Fruit fly (Drosophila melanogaster) whole organism, embryonic: ENCODE data around the gene CG11149.

Experiments used
- ATbp ChIP-seq: fragments of 200-800 bp; sonication (Bioruptor generic); optimal IDR thresholded peaks from 2 replicates; lab custom pipeline; 2017; ENCODE audit warnings: missing biosample characterization, mild to moderate bottlenecking, missing genetic modification characterization, missing genetic modification reagents
- Ada2b ChIP-seq: fragments of 200-800 bp; sonication (Bioruptor generic); IDR thresholded peaks from 2 replicates; pipeline ENCODE4 v1.3.6; 2022; ENCODE audit warnings: missing biosample characterization, missing genetic modification characterization
- CG10366 ChIP-seq: fragments of 200-800 bp; sonication (Bioruptor generic); IDR thresholded peaks from 2 replicates; pipeline ENCODE4 v1.3.6; 2022; ENCODE audit warnings: missing biosample characterization, missing genetic modification characterization
- CG11504 ChIP-seq: fragments of 200-800 bp; sonication (Bioruptor generic); optimal IDR thresholded peaks from 3 replicates; lab custom pipeline; 2019; ENCODE audit warnings: missing biosample characterization, mild to moderate bottlenecking, missing genetic modification characterization, moderate library complexity
- CG12104 ChIP-seq: fragments of 200-800 bp; sonication (Bioruptor generic); optimal IDR thresholded peaks from 3 replicates; lab custom pipeline; 2016; ENCODE audit warnings: missing biosample characterization, missing genetic modification characterization
- CG12391 ChIP-seq: fragments of 200-800 bp; sonication (Bioruptor generic); optimal IDR thresholded peaks from 3 replicates; lab custom pipeline; 2018; ENCODE audit warnings: missing biosample characterization, mild to moderate bottlenecking, missing genetic modification characterization, moderate library complexity
- CG13424 ChIP-seq: fragments of 200-800 bp; sonication (Bioruptor generic); optimal IDR thresholded peaks from 2 replicates; lab custom pipeline; 2019; ENCODE audit warnings: missing biosample characterization, mild to moderate bottlenecking, missing genetic modification characterization, moderate library complexity
- CG14050 ChIP-seq: fragments of 200-800 bp; sonication (Bioruptor generic); IDR thresholded peaks from 3 replicates; pipeline ENCODE4 v1.3.6; 2022; ENCODE audit warnings: missing biosample characterization, missing genetic modification characterization
- CG14441 ChIP-seq: fragments of 200-800 bp; sonication (Bioruptor generic); IDR thresholded peaks from 2 replicates; pipeline ENCODE4 v1.3.6; 2022; ENCODE audit warnings: missing biosample characterization, missing genetic modification characterization
- CG15269 ChIP-seq: fragments of 200-800 bp; sonication (Bioruptor generic); optimal IDR thresholded peaks from 2 replicates; lab custom pipeline; 2018; ENCODE audit warnings: missing biosample characterization, mild to moderate bottlenecking, missing genetic modification characterization, moderate library complexity
- CG17612 ChIP-seq: fragments of 200-800 bp; sonication (Bioruptor generic); IDR thresholded peaks from 2 replicates; pipeline ENCODE4 v1.3.6; 2022; ENCODE audit warnings: missing biosample characterization, missing genetic modification characterization
- CG17802 ChIP-seq: fragments of 200-800 bp; sonication (Bioruptor generic); optimal IDR thresholded peaks from 2 replicates; lab custom pipeline; 2018; ENCODE audit warnings: missing biosample characterization, mild to moderate bottlenecking, missing genetic modification characterization, moderate library complexity
- CG2120 ChIP-seq: fragments of 200-800 bp; sonication (Bioruptor generic); optimal IDR thresholded peaks from 3 replicates; lab custom pipeline; 2016; ENCODE audit warnings: missing biosample characterization, missing genetic modification characterization
- CG3163 ChIP-seq: fragments of 200-800 bp; sonication (Bioruptor generic); optimal IDR thresholded peaks from 3 replicates; lab custom pipeline; 2016; ENCODE audit warnings: missing biosample characterization, missing genetic modification characterization
- CG3847 ChIP-seq: fragments of 200-800 bp; sonication (Bioruptor generic); IDR thresholded peaks from 2 replicates; pipeline ENCODE4 v1.3.6; 2022; ENCODE audit warnings: missing biosample characterization, missing genetic modification characterization
- CG42726 ChIP-seq: fragments of 200-800 bp; sonication (Bioruptor generic); IDR thresholded peaks from 2 replicates; pipeline ENCODE4 v1.3.6; 2022; ENCODE audit warnings: missing biosample characterization, missing genetic modification characterization; ENCODE audit not compliant: partially characterized antibody
- CG4360 ChIP-seq: fragments of 200-800 bp; sonication (Bioruptor generic); IDR thresholded peaks from 2 replicates; pipeline ENCODE4 v1.3.6; 2022; ENCODE audit warnings: missing biosample characterization, missing genetic modification characterization
- CG5180 ChIP-seq: fragments of 200-800 bp; sonication (Bioruptor generic); optimal IDR thresholded peaks from 3 replicates; lab custom pipeline; 2017; ENCODE audit warnings: missing biosample characterization, missing genetic modification characterization, mild to moderate bottlenecking, moderate library complexity, missing genetic modification reagents
- CG7839 ChIP-seq: fragments of 200-800 bp; sonication (Bioruptor generic); optimal IDR thresholded peaks from 3 replicates; lab custom pipeline; 2018; ENCODE audit warnings: missing biosample characterization, mild to moderate bottlenecking, missing genetic modification characterization, moderate library complexity
- CG8089 ChIP-seq: fragments of 200-800 bp; sonication (Bioruptor generic); optimal IDR thresholded peaks from 3 replicates; lab custom pipeline; 2016; ENCODE audit warnings: missing biosample characterization, missing genetic modification characterization
- CG8924 ChIP-seq: fragments of 200-800 bp; optimal IDR thresholded peaks from 3 replicates; lab custom pipeline; 2019; ENCODE audit warnings: missing biosample characterization, mild to moderate bottlenecking, missing genetic modification characterization, moderate library complexity
- Camta ChIP-seq: fragments of 200-800 bp; sonication (Bioruptor generic); optimal IDR thresholded peaks from 2 replicates; lab custom pipeline; 2016; ENCODE audit warnings: missing biosample characterization, missing genetic modification characterization
- CoRest ChIP-seq: fragments of 200-800 bp; sonication (Bioruptor generic); optimal IDR thresholded peaks from 3 replicates; lab custom pipeline; 2018; ENCODE audit warnings: missing biosample characterization, mild to moderate bottlenecking, missing genetic modification characterization, moderate library complexity
- CrebB ChIP-seq: fragments of 200-800 bp; sonication (Bioruptor generic); optimal IDR thresholded peaks from 3 replicates; lab custom pipeline; 2018; ENCODE audit warnings: missing biosample characterization, mild to moderate bottlenecking, missing genetic modification characterization
- Dfd ChIP-seq, 2 experiments: fragments of >200 bp; optimal IDR thresholded peaks; 2 replicates each; lab custom pipeline; 2017; ENCODE audit warnings: missing biosample characterization in 2 of 2, missing genetic modification characterization in 2 of 2
- Dref ChIP-seq: fragments of 200-800 bp; sonication (Bioruptor generic); IDR thresholded peaks from 2 replicates; pipeline ENCODE4 v1.3.6; 2022; ENCODE audit warnings: missing biosample characterization, missing genetic modification characterization
- HLH3B ChIP-seq: fragments of 200-800 bp; sonication (Bioruptor generic); IDR thresholded peaks from 2 replicates; pipeline ENCODE4 v1.3.6; 2022; ENCODE audit warnings: missing biosample characterization, missing genetic modification characterization
- Hr51 ChIP-seq, 2 experiments: fragments of 200-800 bp; sonication (Bioruptor generic); optimal IDR thresholded peaks; 2 replicates in 1 of 2; 3 replicates in 1 of 2; lab custom pipeline; 2016 to 2018; ENCODE audit warnings: missing biosample characterization in 2 of 2, missing genetic modification characterization in 2 of 2, mild to moderate bottlenecking in 1 of 2, moderate library complexity in 1 of 2
- NfI ChIP-seq: fragments of 200-800 bp; sonication (Bioruptor generic); optimal IDR thresholded peaks from 3 replicates; lab custom pipeline; 2018; ENCODE audit warnings: missing biosample characterization, mild to moderate bottlenecking, missing genetic modification characterization, moderate library complexity
- PHDP ChIP-seq: fragments of 200-800 bp; sonication (Bioruptor generic); optimal IDR thresholded peaks from 3 replicates; lab custom pipeline; 2018; ENCODE audit warnings: missing biosample characterization, mild to moderate bottlenecking, missing genetic modification characterization, moderate library complexity
- Pdp1 ChIP-seq, 2 experiments: fragments of 200-800 bp; sonication (Bioruptor generic); optimal IDR thresholded peaks; 3 replicates each; lab custom pipeline; 2016; ENCODE audit warnings: missing biosample characterization in 2 of 2, missing genetic modification characterization in 2 of 2, mild to moderate bottlenecking in 1 of 2, moderate library complexity in 1 of 2
- Ssrp ChIP-seq: fragments of 200-800 bp; sonication (Bioruptor generic); optimal IDR thresholded peaks from 2 replicates; lab custom pipeline; 2018; ENCODE audit warnings: missing biosample characterization, mild to moderate bottlenecking, missing genetic modification characterization, moderate library complexity
- bcd ChIP-seq: fragments of 200-800 bp; sonication (Bioruptor generic); optimal IDR thresholded peaks from 2 replicates; lab custom pipeline; 2017; ENCODE audit warnings: missing biosample characterization, mild to moderate bottlenecking, missing genetic modification characterization
- cg ChIP-seq: fragments of 200-800 bp; sonication (Bioruptor generic); optimal IDR thresholded peaks from 3 replicates; lab custom pipeline; 2019; ENCODE audit warnings: missing biosample characterization, mild to moderate bottlenecking, missing genetic modification characterization, moderate library complexity
- dpn ChIP-seq, 2 experiments: fragments of 200-800 bp; sonication (Bioruptor generic); optimal IDR thresholded peaks; 3 replicates each; lab custom pipeline; 2016; ENCODE audit warnings: missing biosample characterization in 2 of 2, missing genetic modification characterization in 2 of 2
- dysf ChIP-seq: fragments of 200-800 bp; sonication (Bioruptor generic); IDR thresholded peaks from 3 replicates; pipeline ENCODE4 v1.3.6; 2022; ENCODE audit warnings: missing biosample characterization, missing genetic modification characterization
- ewg ChIP-seq: fragments of 200-800 bp; sonication (Bioruptor generic); optimal IDR thresholded peaks from 3 replicates; lab custom pipeline; 2017; ENCODE audit warnings: mild to moderate bottlenecking, missing biosample characterization, missing genetic modification reagents, missing genetic modification characterization
- eyg ChIP-seq: fragments of 200-800 bp; sonication (Bioruptor generic); optimal IDR thresholded peaks from 3 replicates; lab custom pipeline; 2016; ENCODE audit warnings: missing biosample characterization, missing genetic modification characterization
- gsb-n ChIP-seq: fragments of 200-800 bp; sonication (Bioruptor generic); optimal IDR thresholded peaks from 3 replicates; lab custom pipeline; 2018; ENCODE audit warnings: missing biosample characterization, mild to moderate bottlenecking, missing genetic modification characterization
- jing ChIP-seq: fragments of 200-800 bp; sonication (Bioruptor generic); optimal IDR thresholded peaks from 2 replicates; lab custom pipeline; 2018; ENCODE audit warnings: missing biosample characterization, mild to moderate bottlenecking, missing genetic modification characterization
- lab ChIP-seq: fragments of 200-800 bp; sonication (Bioruptor generic); optimal IDR thresholded peaks from 3 replicates; lab custom pipeline; 2017; ENCODE audit warnings: missing biosample characterization, missing genetic modification characterization, mild to moderate bottlenecking, moderate library complexity, missing genetic modification reagents
- lilli ChIP-seq: fragments of 200-800 bp; sonication (Bioruptor generic); optimal IDR thresholded peaks from 3 replicates; lab custom pipeline; 2016; ENCODE audit warnings: missing biosample characterization, missing genetic modification characterization
- maf-S ChIP-seq: fragments of 200-800 bp; sonication (Bioruptor generic); optimal IDR thresholded peaks from 2 replicates; lab custom pipeline; 2016; ENCODE audit warnings: missing biosample characterization, missing genetic modification characterization
- odd ChIP-seq: fragments of 200-800 bp; sonication (Bioruptor generic); optimal IDR thresholded peaks from 2 replicates; lab custom pipeline; 2017; ENCODE audit warnings: missing biosample characterization, mild to moderate bottlenecking, missing genetic modification characterization
- onecut ChIP-seq: fragments of 200-800 bp; sonication (Bioruptor generic); IDR thresholded peaks from 2 replicates; pipeline ENCODE4 v1.3.6; 2022; ENCODE audit warnings: missing biosample characterization, missing genetic modification characterization
- pros ChIP-seq: fragments of 200-800 bp; sonication (Bioruptor generic); optimal IDR thresholded peaks from 3 replicates; lab custom pipeline; 2019; ENCODE audit warnings: missing biosample characterization, mild to moderate bottlenecking, missing genetic modification characterization, moderate library complexity
- sens ChIP-seq: fragments of 200-800 bp; sonication (Bioruptor generic); peaks from one replicate; lab custom pipeline; 2016; ENCODE audit warnings: missing biosample characterization, missing genetic modification characterization
- sima ChIP-seq: fragments of 200-800 bp; sonication (Bioruptor generic); optimal IDR thresholded peaks from 2 replicates; lab custom pipeline; 2016; ENCODE audit warnings: missing biosample characterization, missing genetic modification characterization
- tll ChIP-seq, 2 experiments: fragments of 200-800 bp in 1 of 2; fragments of >200 bp in 1 of 2; sonication (Bioruptor generic) in 1 of 2; optimal IDR thresholded peaks; 2 replicates each; lab custom pipeline; 2017 to 2019; ENCODE audit warnings: missing biosample characterization in 2 of 2, missing genetic modification characterization in 2 of 2, mild to moderate bottlenecking in 1 of 2, moderate library complexity in 1 of 2

CG11149 gene

dm6 chr2L:5743537-5744148, 22.9 kb upstream of the CG11149 start (continued):
- TF ChIP-seq CrebB (tag; lab: Kevin White, UChicago) (no peak), lab (peak; percentile 45), CG4360 (no peak), sima (GFP tag; lab: Kevin White, UChicago) (no peak), CG42726 (no peak), eyg (GFP tag; lab: Kevin White, UChicago) (no peak), CG8089 (GFP tag; lab: Kevin White, UChicago) (no peak), CG3163 (GFP tag; lab: Kevin White, UChicago) (no peak), Dref (GFP tag; lab: Robert Waterston, UW) (no peak), Dfd (GFP tag; optimal IDR thresholded peaks at IDR 0.05; lab: Kevin White, UChicago) (no peak), CG7839 (tag; lab: Kevin White, UChicago) (peak; percentile 46), Ssrp (tag; lab: Kevin White, UChicago) (no peak), maf-S (GFP tag; lab: Kevin White, UChicago) (no peak), CG12104 (no peak), CG2120 (GFP tag; lab: Kevin White, UChicago) (peak; percentile 10), NfI (GFP tag; lab: Kevin White, UChicago) (no peak), gsb-n (tag; lab: Kevin White, UChicago) (no peak), CG5180 (GFP tag; lab: Kevin White, UChicago) (no peak), Camta (GFP tag; lab: Kevin White, UChicago) (no peak), odd (no peak), onecut (GFP tag; lab: Robert Waterston, UW) (peak; percentile 27; the same call in 1 of the 2 replicates), Pdp1 (GFP tag; optimal IDR thresholded peaks at IDR 0.05; lab: Kevin White, UChicago) (peak in 1 of 2 experiments; percentile 55), jing (GFP tag; lab: Kevin White, UChicago) (no peak), dpn (GFP tag; optimal IDR thresholded peaks at IDR 0.05; lab: Kevin White, UChicago) (peak in 1 of 2 experiments; percentile 17), lilli (GFP tag; lab: Kevin White, UChicago) (peak; percentile 35), HLH3B (GFP tag; lab: Robert Waterston, UW) (peak; percentile 47; the same call in 1 of the 2 replicates), CG15269 (peak; percentile 36), tll (GFP tag; optimal IDR thresholded peaks at IDR 0.05; lab: Kevin White, UChicago) (no peak), bcd (peak; percentile 17), pros (no peak), CG11504 (tag; lab: Kevin White, UChicago) (peak; percentile 99), CG8924 (tag; lab: Kevin White, UChicago) (peak; percentile 33), CoRest (peak; percentile 20), dysf (peak; percentile 32; the same call in 1 of the 3 replicates), CG12391 (peak; percentile 21), Hr51 (GFP tag; optimal IDR thresholded peaks at IDR 0.05; lab: Kevin White, UChicago) (peak in 1 of 2 experiments; percentile 62), ewg (GFP tag; lab: Kevin White, UChicago) (peak; percentile 7), CG17802 (tag; lab: Kevin White, UChicago) (no peak), sens (GFP tag; lab: Kevin White, UChicago) (peak; percentile 73), CG14050 (GFP tag; lab: Robert Waterston, UW) (no peak), cg (GFP tag; lab: Kevin White, UChicago) (no peak), CG17612 (GFP tag; lab: Robert Waterston, UW) (no peak), CG14441 (GFP tag; lab: Robert Waterston, UW) (peak; percentile 69), ATbp (GFP tag; lab: Kevin White, UChicago) (no peak), CG13424 (tag; lab: Kevin White, UChicago) (peak; percentile 35), CG10366 (GFP tag; lab: Robert Waterston, UW) (no peak; the same call in 1 of the 2 replicates), Ada2b (GFP tag; lab: Robert Waterston, UW) (peak; percentile 37), CG3847 (no peak), PHDP (tag; lab: Kevin White, UChicago) (peak; percentile 41)
